Worm (Caenorhabditis elegans): Measurements from ENCODE around the gene F15H10.9.

ce11 chrV:10435198-10435597 is 20.7 kb upstream of the F15H10.9 start:
- TF ChIP-seq unc-62 (GFP tag; optimal IDR thresholded peaks at IDR 0.05), result no peak
- TF ChIP-seq ztf-11 (tag; optimal IDR thresholded peaks at IDR 0.05), result no peak
- TF ChIP-seq nhr-76 (tag; optimal IDR thresholded peaks at IDR 0.05), result no peak
- no peak for TF ChIP-seq elt-3 (tag; optimal IDR thresholded peaks at IDR 0.05)
- TF ChIP-seq nhr-12 (tag; optimal IDR thresholded peaks at IDR 0.05), result no peak
- no peak for TF ChIP-seq hmg-11 (tag; optimal IDR thresholded peaks at IDR 0.05)
- TF ChIP-seq mdl-1 (tag; optimal IDR thresholded peaks at IDR 0.05), result no peak
- no peak for TF ChIP-seq nhr-237 (tag; optimal IDR thresholded peaks at IDR 0.05)
- TF ChIP-seq egl-5 (tag; optimal IDR thresholded peaks at IDR 0.05), result no peak
- no peak for TF ChIP-seq fkh-10 (GFP tag; optimal IDR thresholded peaks at IDR 0.05)
- no peak for TF ChIP-seq ceh-9 (tag; optimal IDR thresholded peaks at IDR 0.05)
- no peak for TF ChIP-seq ztf-4 (tag; optimal IDR thresholded peaks at IDR 0.05)
- TF ChIP-seq R02D3.7 (tag; optimal IDR thresholded peaks at IDR 0.05), result no peak
